Fruit fly (Drosophila melanogaster) S2 (cell line): ENCODE data around the gene e.

Source experiments
- CG8478 ChIP-seq: fragments of >200 bp; optimal IDR thresholded peaks from 2 replicates; lab custom pipeline; 2018
- CTCF ChIP-seq, 2 experiments: fragments of >200 bp; optimal IDR thresholded peaks; 2 replicates each; lab custom pipeline; 2018

DNA sequence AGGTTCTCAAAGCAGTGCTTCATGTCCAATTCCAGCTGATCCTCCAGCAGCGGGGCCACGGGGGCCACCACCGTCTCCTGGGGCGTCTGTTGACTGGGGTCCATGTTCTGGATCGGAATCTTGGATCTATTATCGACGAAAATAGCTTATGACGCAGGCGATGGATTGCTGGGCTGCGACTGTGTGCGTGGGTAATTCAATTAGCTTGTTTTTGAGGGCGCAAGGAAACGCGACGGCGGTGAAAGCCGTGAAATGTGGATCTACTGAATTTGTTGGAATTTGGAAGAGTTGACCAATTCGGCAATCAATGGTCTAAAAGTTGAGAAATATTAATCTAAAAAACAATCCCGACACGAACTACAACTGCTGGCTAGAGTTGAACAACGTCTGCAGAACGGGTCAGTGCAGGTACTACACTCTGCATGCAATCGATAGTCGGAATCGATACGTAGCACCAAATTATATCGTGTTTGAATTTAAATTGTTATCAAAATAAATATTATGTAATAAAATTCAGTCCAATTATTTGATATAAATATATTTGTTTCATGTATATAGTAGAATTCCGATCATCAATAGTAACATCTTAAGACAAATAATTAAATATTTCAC lies 36.6 kb upstream of the e start, which contains the start of gene CG3308:
- TF ChIP-seq CG8478 (lab: Kevin White, UChicago): no peak
- peak in 1 of 2 experiments; percentile 8 for TF ChIP-seq CTCF (optimal IDR thresholded peaks at IDR 0.05; lab: Kevin White, UChicago)
